Worm (Caenorhabditis elegans) whole organism, mixed stage, embryonic: ENCODE results near the gene sec-16A.1.

Source experiments
- M03D4.4 ChIP-seq: sonication (generic microtip); optimal IDR thresholded peaks from 2 replicates; lab custom pipeline; 2017; ENCODE audit warnings: mild to moderate bottlenecking, missing genetic modification characterization, missing compliant biosample characterization
- ceh-39 ChIP-seq: fragments of 150-350 bp; optimal IDR thresholded peaks from 2 replicates; lab custom pipeline; 2014; ENCODE audit warnings: missing biosample characterization, missing genetic modification characterization
- ceh-43 ChIP-seq: fragments of 200-800 bp; sonication (Bioruptor generic); optimal IDR thresholded peaks from 2 replicates; lab custom pipeline; 2018; ENCODE audit warnings: mild to moderate bottlenecking, missing genetic modification characterization, moderate library complexity, missing compliant biosample characterization
- ces-1 ChIP-seq: fragments of 150-350 bp; optimal IDR thresholded peaks from 2 replicates; lab custom pipeline; 2014; ENCODE audit warnings: missing biosample characterization, missing genetic modification reagents, missing genetic modification characterization
- cnd-1 ChIP-seq: fragments of 200-800 bp; sonication (Bioruptor generic); optimal IDR thresholded peaks from 2 replicates; lab custom pipeline; 2018; ENCODE audit warnings: mild to moderate bottlenecking, missing genetic modification characterization, missing compliant biosample characterization
- elt-1 ChIP-seq: sonication (generic microtip); optimal IDR thresholded peaks from 2 replicates; lab custom pipeline; 2017; ENCODE audit warnings: missing genetic modification characterization, mild to moderate bottlenecking, missing compliant biosample characterization, antibody characterized with exemption, moderate library complexity, borderline replicate concordance; ENCODE audit not compliant: insufficient read depth
- flh-1 ChIP-seq: fragments of 200-800 bp; sonication (Bioruptor generic); optimal IDR thresholded peaks from 2 replicates; lab custom pipeline; 2018; ENCODE audit warnings: mild to moderate bottlenecking, missing genetic modification characterization, moderate library complexity, missing compliant biosample characterization
- ham-2 ChIP-seq: fragments of 200-800 bp; sonication (Bioruptor generic); optimal IDR thresholded peaks from 2 replicates; lab custom pipeline; 2018; ENCODE audit warnings: mild to moderate bottlenecking, missing genetic modification characterization, missing compliant biosample characterization
- hlh-1 ChIP-seq: fragments of 150-350 bp; optimal IDR thresholded peaks from 2 replicates; lab custom pipeline; 2014; ENCODE audit warnings: missing biosample characterization, missing genetic modification reagents, missing genetic modification characterization
- lin-13 ChIP-seq: fragments of 150-350 bp; optimal IDR thresholded peaks from 2 replicates; lab custom pipeline; 2014; ENCODE audit warnings: missing biosample characterization, missing genetic modification characterization
- lsy-2 ChIP-seq: fragments of 150-350 bp; optimal IDR thresholded peaks from 2 replicates; lab custom pipeline; 2014; ENCODE audit warnings: missing biosample characterization, missing genetic modification characterization
- mls-2 ChIP-seq: sonication (generic microtip); optimal IDR thresholded peaks from 2 replicates; lab custom pipeline; 2016; ENCODE audit warnings: mild to moderate bottlenecking, missing genetic modification characterization, moderate library complexity, missing compliant biosample characterization
- nhr-12 ChIP-seq: fragments of 150-350 bp; optimal IDR thresholded peaks from 2 replicates; lab custom pipeline; 2014; ENCODE audit warnings: missing biosample characterization, missing genetic modification characterization
- nhr-2 ChIP-seq: fragments of 150-350 bp; optimal IDR thresholded peaks from 2 replicates; lab custom pipeline; 2014; ENCODE audit warnings: missing biosample characterization, missing genetic modification characterization
- nhr-237 ChIP-seq: fragments of 150-350 bp; optimal IDR thresholded peaks from 2 replicates; lab custom pipeline; 2014; ENCODE audit warnings: missing biosample characterization, missing genetic modification characterization
- nhr-28 ChIP-seq: fragments of 150-350 bp; optimal IDR thresholded peaks from 2 replicates; lab custom pipeline; 2014; ENCODE audit warnings: missing biosample characterization, missing genetic modification characterization
- pha-4 ChIP-seq: fragments of 150-350 bp; optimal IDR thresholded peaks from 2 replicates; lab custom pipeline; 2018; ENCODE audit warnings: missing biosample characterization, missing genetic modification reagents, missing genetic modification characterization
- sem-2 ChIP-seq: fragments of 200-800 bp; sonication (Bioruptor generic); optimal IDR thresholded peaks from 2 replicates; lab custom pipeline; 2018; ENCODE audit warnings: mild to moderate bottlenecking, missing genetic modification characterization, missing compliant biosample characterization
- sptf-1 ChIP-seq: sonication (generic microtip); optimal IDR thresholded peaks from 2 replicates; lab custom pipeline; 2017; ENCODE audit warnings: mild to moderate bottlenecking, missing genetic modification characterization, moderate library complexity, missing compliant biosample characterization
- tbx-8 ChIP-seq: fragments of 200-800 bp; sonication (Bioruptor generic); optimal IDR thresholded peaks from 2 replicates; lab custom pipeline; 2018; ENCODE audit warnings: mild to moderate bottlenecking, missing genetic modification characterization, moderate library complexity, missing compliant biosample characterization
- unc-120 ChIP-seq: sonication (generic microtip); optimal IDR thresholded peaks from 2 replicates; lab custom pipeline; 2017; ENCODE audit warnings: missing genetic modification characterization, missing compliant biosample characterization; ENCODE audit not compliant: poor library complexity, severe bottlenecking
- unc-39 ChIP-seq: fragments of 150-350 bp; optimal IDR thresholded peaks from 2 replicates; lab custom pipeline; 2014; ENCODE audit warnings: missing biosample characterization, missing genetic modification characterization
- unc-62 ChIP-seq: fragments of 150-350 bp; optimal IDR thresholded peaks from 2 replicates; lab custom pipeline; 2014; ENCODE audit warnings: missing biosample characterization, missing genetic modification reagents, missing genetic modification characterization
- ztf-11 ChIP-seq: fragments of 150-350 bp; optimal IDR thresholded peaks from 2 replicates; lab custom pipeline; 2014; ENCODE audit warnings: missing biosample characterization, missing genetic modification characterization

The sec-16A.1 gene

ce11 chrIII:9136587-9136986 is 10.9 kb downstream of the sec-16A.1 start, which contains the start of gene eat-4:
eat-4 (plus strand) TSS chrIII:9136887.
- TF ChIP-seq cnd-1, result no peak
- TF ChIP-seq flh-1 (GFP tag; lab: Kevin White, UChicago), result no peak
- TF ChIP-seq unc-62 (GFP tag; lab: Kevin White, UChicago), result no peak

DNA sequence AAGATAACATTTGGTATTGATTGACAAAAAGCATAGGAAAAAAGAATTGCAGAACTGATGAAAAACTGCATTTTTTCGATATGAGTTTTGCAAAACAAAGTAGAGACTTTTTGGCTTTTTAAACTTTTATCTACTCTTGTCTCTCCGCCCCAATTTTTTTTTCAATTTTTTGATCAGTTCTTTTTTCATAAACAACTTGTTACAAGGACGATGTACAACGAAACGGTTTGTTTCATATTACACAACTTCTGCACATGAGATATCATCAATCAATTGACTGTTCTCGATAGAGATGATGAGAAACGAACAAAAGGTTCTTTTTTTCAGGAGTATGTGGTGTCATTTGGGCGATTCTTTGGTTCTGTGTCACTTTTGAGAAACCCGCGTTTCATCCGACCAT is 13.0 kb downstream of the sec-16A.1 start, which contains the start of gene ZK512.7:
Gene ZK512.7 (minus strand): TSS at position 101 of the 400 bp plus-strand sequence.
- TF ChIP-seq sem-2 (GFP tag; lab: Kevin White, UChicago) (no peak), ztf-11 (tag; lab: Kevin White, UChicago) (no peak)

DNA sequence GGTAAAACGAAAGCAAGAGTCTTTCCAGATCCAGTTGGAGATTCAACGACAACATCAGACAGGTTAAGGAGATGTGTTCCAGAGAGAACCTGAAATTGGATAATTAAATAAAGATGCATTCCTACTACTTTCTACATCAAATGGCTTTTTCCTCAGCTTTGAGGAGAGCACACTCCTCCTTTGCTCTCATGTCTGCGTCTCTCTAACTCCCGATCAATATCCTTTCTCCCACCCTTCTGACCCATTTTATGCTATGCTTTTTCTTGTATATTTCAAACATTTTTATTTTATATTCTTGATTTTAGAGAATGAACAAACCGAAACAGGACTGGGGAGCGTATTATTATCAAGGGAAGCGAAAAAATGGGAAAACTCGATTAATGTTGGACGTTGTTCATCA is 18.3 kb downstream of the sec-16A.1 start, which contains the start of gene ZK512.11:
Gene ZK512.11 (plus strand): TSS at position 301 of the 400 bp plus-strand sequence.
- TF ChIP-seq ces-1 (GFP tag; lab: Kevin White, UChicago) (peak; percentile 74), nhr-237 (tag; lab: Kevin White, UChicago) (no peak), ztf-11 (tag; lab: Kevin White, UChicago) (no peak)

ce11 chrIII:9144744-9145390 is 19.2 kb downstream of the sec-16A.1 start, which contains the start of the genes ZK512.2 and ZK512.4:
ZK512.2 (minus strand) TSS chrIII:9144794.
ZK512.4 (plus strand) TSS chrIII:9145340.
- TF ChIP-seq ces-1 (GFP tag; lab: Kevin White, UChicago) (peak; percentile 53), ceh-43 (no peak), lsy-2 (peak; percentile 24), nhr-28 (tag; lab: Kevin White, UChicago) (no peak), unc-39 (tag; lab: Kevin White, UChicago) (no peak), elt-1 (tag; lab: Kevin White, UChicago) (no peak), nhr-237 (tag; lab: Kevin White, UChicago) (no peak), hlh-1 (no peak)

ce11 chrIII:9145765-9146164 is 20.1 kb downstream of the sec-16A.1 start, which contains the start of gene ZK512.8:
ZK512.8 (plus strand) TSS chrIII:9146065.
- TF ChIP-seq unc-120 (tag; lab: Kevin White, UChicago) (no peak), nhr-2 (tag; lab: Kevin White, UChicago) (no peak), ham-2 (no peak), lin-13 (tag; lab: Kevin White, UChicago) (no peak), mls-2 (tag; lab: Kevin White, UChicago) (no peak), pha-4 (tag; lab: Kevin White, UChicago) (no peak), M03D4.4 (tag; lab: Kevin White, UChicago) (no peak), unc-39 (tag; lab: Kevin White, UChicago) (no peak), lsy-2 (no peak), unc-62 (GFP tag; lab: Kevin White, UChicago) (no peak)

- no peak for TF ChIP-seq ham-2
- TF ChIP-seq tbx-8 (GFP tag; lab: Kevin White, UChicago), result no peak
- no peak for TF ChIP-seq sptf-1 (tag; lab: Kevin White, UChicago)
- no peak for TF ChIP-seq cnd-1
- no peak for TF ChIP-seq ceh-39 (tag; lab: Kevin White, UChicago)
These were observed 23.5 kb downstream of the sec-16A.1 start for ce11 chrIII:9149132-9149531.

- TF ChIP-seq ztf-11 (tag; lab: Kevin White, UChicago), result no peak
- TF ChIP-seq unc-62 (GFP tag; lab: Kevin White, UChicago), result peak; percentile 5
- TF ChIP-seq hlh-1, result peak; percentile 34
- peak; percentile 53 for TF ChIP-seq unc-120 (tag; lab: Kevin White, UChicago)
These were observed 26.1 kb downstream of the sec-16A.1 start for ce11 chrIII:9151782-9152181.

- TF ChIP-seq ceh-43 (no peak), nhr-237 (tag; lab: Kevin White, UChicago) (no peak), sptf-1 (tag; lab: Kevin White, UChicago) (no peak), nhr-12 (tag; lab: Kevin White, UChicago) (no peak)
These were observed 27.3 kb downstream of the sec-16A.1 start for ce11 chrIII:9152950-9153349.
